Fruit fly (Drosophila melanogaster): ENCODE data around the gene CG5050.

- TF ChIP-seq fru (GFP tag; optimal IDR thresholded peaks at IDR 0.05) (peak; percentile 28), CG32264 (GFP tag; optimal IDR thresholded peaks at IDR 0.05) (no peak), Vsx2 (GFP tag; optimal IDR thresholded peaks at IDR 0.05; ENCODE audit: partially characterized antibody) (no peak)
These were observed 14.2 kb downstream of the CG5050 start for dm6 chr2L:17466950-17467349.
